Fruit fly (Drosophila melanogaster) whole organism, embryonic: ENCODE results near the gene CG9933.
A peak's percentile ranks its signal among the peaks of the same experiment; 100 is the strongest.

Experiments used
- BEAF-32 ChIP-seq: fragments of 200-800 bp; sonication (Bioruptor generic); optimal IDR thresholded peaks from 3 replicates; lab custom pipeline; 2017; ENCODE audit warnings: missing biosample characterization, missing genetic modification characterization, mild to moderate bottlenecking, moderate library complexity, missing genetic modification reagents
- Blimp-1 ChIP-seq: fragments of 200-800 bp; sonication (Bioruptor generic); optimal IDR thresholded peaks from 3 replicates; lab custom pipeline; 2018; ENCODE audit warnings: missing biosample characterization, missing genetic modification characterization, mild to moderate bottlenecking, moderate library complexity, missing genetic modification reagents
- BtbVII ChIP-seq: fragments of 200-800 bp; sonication (Bioruptor generic); optimal IDR thresholded peaks from 3 replicates; lab custom pipeline; 2017; ENCODE audit warnings: missing biosample characterization, mild to moderate bottlenecking, missing genetic modification characterization
- CG10147 ChIP-seq: fragments of 200-800 bp; sonication (Bioruptor generic); optimal IDR thresholded peaks from 2 replicates; lab custom pipeline; 2019; ENCODE audit warnings: missing biosample characterization, mild to moderate bottlenecking, missing genetic modification characterization, moderate library complexity
- CG10209 ChIP-seq: fragments of 200-800 bp; sonication (Bioruptor generic); optimal IDR thresholded peaks from 3 replicates; lab custom pipeline; 2017; ENCODE audit warnings: missing biosample characterization, mild to moderate bottlenecking, missing genetic modification characterization, missing genetic modification reagents
- CG11696 ChIP-seq: fragments of 200-800 bp; sonication (Bioruptor generic); IDR thresholded peaks from 2 replicates; pipeline ENCODE4 v1.3.6; 2022; ENCODE audit warnings: missing biosample characterization, missing genetic modification characterization
- CG12219 ChIP-seq: fragments of 200-800 bp; sonication (Bioruptor generic); optimal IDR thresholded peaks from 3 replicates; lab custom pipeline; 2018; ENCODE audit warnings: missing biosample characterization, mild to moderate bottlenecking, missing genetic modification characterization
- CG13424 ChIP-seq: fragments of 200-800 bp; sonication (Bioruptor generic); optimal IDR thresholded peaks from 2 replicates; lab custom pipeline; 2019; ENCODE audit warnings: missing biosample characterization, mild to moderate bottlenecking, missing genetic modification characterization, moderate library complexity
- CG13894 ChIP-seq: fragments of 200-800 bp; sonication (Bioruptor generic); optimal IDR thresholded peaks from 3 replicates; lab custom pipeline; 2018; ENCODE audit warnings: missing biosample characterization, mild to moderate bottlenecking, missing genetic modification characterization, moderate library complexity
- CG14014 ChIP-seq: fragments of 200-800 bp; sonication (Bioruptor generic); IDR thresholded peaks from 2 replicates; pipeline ENCODE4 v1.3.6; 2022; ENCODE audit warnings: missing biosample characterization, missing genetic modification characterization
- CG14667 ChIP-seq: fragments of 200-800 bp; sonication (Bioruptor generic); IDR thresholded peaks from 2 replicates; pipeline ENCODE4 v1.3.6; 2022; ENCODE audit warnings: missing biosample characterization, missing genetic modification characterization
- CG1602 ChIP-seq: fragments of 200-800 bp; sonication (Bioruptor generic); optimal IDR thresholded peaks from 3 replicates; lab custom pipeline; 2016; ENCODE audit warnings: missing biosample characterization, missing genetic modification characterization
- CG18599 ChIP-seq: fragments of 200-800 bp; sonication (Bioruptor generic); optimal IDR thresholded peaks from 3 replicates; lab custom pipeline; 2017; ENCODE audit warnings: missing biosample characterization, missing genetic modification characterization, mild to moderate bottlenecking, moderate library complexity, missing genetic modification reagents
- CG2120 ChIP-seq: fragments of 200-800 bp; sonication (Bioruptor generic); optimal IDR thresholded peaks from 3 replicates; lab custom pipeline; 2016; ENCODE audit warnings: missing biosample characterization, missing genetic modification characterization
- CG30403 ChIP-seq: fragments of 200-800 bp; sonication (Bioruptor generic); optimal IDR thresholded peaks from 3 replicates; lab custom pipeline; 2016; ENCODE audit warnings: missing biosample characterization, missing genetic modification characterization
- CG4820 ChIP-seq: fragments of 200-800 bp; sonication (Bioruptor generic); optimal IDR thresholded peaks from 3 replicates; lab custom pipeline; 2016; ENCODE audit warnings: missing biosample characterization, missing genetic modification characterization
- CG7839 ChIP-seq: fragments of 200-800 bp; sonication (Bioruptor generic); optimal IDR thresholded peaks from 3 replicates; lab custom pipeline; 2018; ENCODE audit warnings: missing biosample characterization, mild to moderate bottlenecking, missing genetic modification characterization, moderate library complexity
- CG8944 ChIP-seq: fragments of 200-800 bp; sonication (Bioruptor generic); optimal IDR thresholded peaks from 3 replicates; lab custom pipeline; 2016; ENCODE audit warnings: missing biosample characterization, missing genetic modification characterization
- CHES-1-like ChIP-seq: fragments of 200-800 bp; sonication (Bioruptor generic); optimal IDR thresholded peaks from 2 replicates; lab custom pipeline; 2016; ENCODE audit warnings: missing biosample characterization, missing genetic modification characterization
- Camta ChIP-seq: fragments of 200-800 bp; sonication (Bioruptor generic); optimal IDR thresholded peaks from 2 replicates; lab custom pipeline; 2016; ENCODE audit warnings: missing biosample characterization, missing genetic modification characterization
- Dfd ChIP-seq, 2 experiments: fragments of >200 bp; optimal IDR thresholded peaks; 2 replicates each; lab custom pipeline; 2017; ENCODE audit warnings: missing biosample characterization in 2 of 2, missing genetic modification characterization in 2 of 2
- Eip74EF ChIP-seq, 2 experiments: fragments of 200-800 bp in 1 of 2; fragments of >200 bp in 1 of 2; sonication (Bioruptor generic) in 1 of 2; optimal IDR thresholded peaks; 2 replicates each; lab custom pipeline; 2017 to 2019; ENCODE audit warnings: missing biosample characterization in 2 of 2, missing genetic modification characterization in 2 of 2, mild to moderate bottlenecking in 1 of 2, moderate library complexity in 1 of 2
- Nf-YC ChIP-seq: fragments of 200-800 bp; optimal IDR thresholded peaks from 3 replicates; lab custom pipeline; 2019; ENCODE audit warnings: missing biosample characterization, mild to moderate bottlenecking, missing genetic modification characterization, moderate library complexity
- Opbp ChIP-seq: fragments of 200-800 bp; sonication (Bioruptor generic); IDR thresholded peaks from 3 replicates; pipeline ENCODE4 v1.3.6; 2022; ENCODE audit warnings: missing biosample characterization, missing genetic modification characterization; ENCODE audit not compliant: partially characterized antibody
- Ptx1 ChIP-seq: fragments of 200-800 bp; sonication (Bioruptor generic); IDR thresholded peaks from 2 replicates; pipeline ENCODE4 v1.3.6; 2022; ENCODE audit warnings: missing biosample characterization, missing genetic modification characterization
- Rfx ChIP-seq: fragments of 200-800 bp; sonication (Bioruptor generic); IDR thresholded peaks from 2 replicates; pipeline ENCODE4 v1.3.6; 2022; ENCODE audit warnings: missing biosample characterization, missing genetic modification characterization
- Side ChIP-seq: fragments of 200-800 bp; sonication (Bioruptor generic); optimal IDR thresholded peaks from 2 replicates; lab custom pipeline; 2016; ENCODE audit warnings: missing biosample characterization, missing genetic modification characterization
- Taf1 ChIP-seq: fragments of 200-800 bp; sonication (Bioruptor generic); IDR thresholded peaks from 2 replicates; pipeline ENCODE4 v1.3.6; 2022; ENCODE audit warnings: missing biosample characterization, missing genetic modification characterization
- Trl ChIP-seq, 3 experiments: fragments of >200 bp in 2 of 3; fragments of 200-800 bp in 1 of 3; sonication (Bioruptor generic) in 1 of 3; optimal IDR thresholded peaks; 2 replicates in 1 of 3; 3 replicates in 2 of 3; lab custom pipeline; 2016 to 2017; ENCODE audit warnings: missing biosample characterization in 1 of 3, missing genetic modification characterization in 1 of 3
- Usf ChIP-seq: fragments of 200-800 bp; sonication (Bioruptor generic); optimal IDR thresholded peaks from 2 replicates; lab custom pipeline; 2017; ENCODE audit warnings: missing genotype, missing biosample characterization, missing genetic modification characterization
- amos ChIP-seq: fragments of 200-800 bp; sonication (Bioruptor generic); IDR thresholded peaks from 2 replicates; pipeline ENCODE4 v1.3.6; 2022; ENCODE audit warnings: missing biosample characterization, missing genetic modification characterization; ENCODE audit not compliant: partially characterized antibody
- bab2 ChIP-seq: fragments of 200-800 bp; sonication (Bioruptor generic); optimal IDR thresholded peaks from 2 replicates; lab custom pipeline; 2016; ENCODE audit warnings: missing biosample characterization, missing genetic modification characterization
- chm ChIP-seq: fragments of 200-800 bp; sonication (Bioruptor generic); IDR thresholded peaks from 2 replicates; pipeline ENCODE4 v1.3.6; 2022; ENCODE audit warnings: missing biosample characterization, missing genetic modification characterization
- crc ChIP-seq: fragments of 200-800 bp; sonication (Bioruptor generic); optimal IDR thresholded peaks from 2 replicates; lab custom pipeline; 2016; ENCODE audit warnings: missing biosample characterization, missing genetic modification characterization
- dmrt99B ChIP-seq: fragments of 200-800 bp; sonication (Bioruptor generic); optimal IDR thresholded peaks from 2 replicates; lab custom pipeline; 2018; ENCODE audit warnings: missing biosample characterization, mild to moderate bottlenecking, missing genetic modification characterization, moderate library complexity
- ems ChIP-seq: fragments of 200-800 bp; sonication (Bioruptor generic); optimal IDR thresholded peaks from 3 replicates; lab custom pipeline; 2016; ENCODE audit warnings: missing biosample characterization, missing genetic modification characterization
- ewg ChIP-seq: fragments of 200-800 bp; sonication (Bioruptor generic); optimal IDR thresholded peaks from 3 replicates; lab custom pipeline; 2017; ENCODE audit warnings: mild to moderate bottlenecking, missing biosample characterization, missing genetic modification reagents, missing genetic modification characterization
- fu2 ChIP-seq: fragments of 200-800 bp; sonication (Bioruptor generic); optimal IDR thresholded peaks from 2 replicates; lab custom pipeline; 2016; ENCODE audit warnings: missing biosample characterization, missing genetic modification characterization
- gem ChIP-seq: fragments of 200-800 bp; sonication (Bioruptor generic); optimal IDR thresholded peaks from 2 replicates; lab custom pipeline; 2019; ENCODE audit warnings: missing biosample characterization, mild to moderate bottlenecking, missing genetic modification characterization, moderate library complexity
- kay ChIP-seq: fragments of 200-800 bp; sonication (Bioruptor generic); optimal IDR thresholded peaks from 2 replicates; lab custom pipeline; 2016; ENCODE audit warnings: missing biosample characterization, missing genetic modification characterization
- lab ChIP-seq: fragments of 200-800 bp; sonication (Bioruptor generic); optimal IDR thresholded peaks from 3 replicates; lab custom pipeline; 2017; ENCODE audit warnings: missing biosample characterization, missing genetic modification characterization, mild to moderate bottlenecking, moderate library complexity, missing genetic modification reagents
- lilli ChIP-seq: fragments of 200-800 bp; sonication (Bioruptor generic); optimal IDR thresholded peaks from 3 replicates; lab custom pipeline; 2016; ENCODE audit warnings: missing biosample characterization, missing genetic modification characterization
- rib ChIP-seq: fragments of 200-800 bp; sonication (Bioruptor generic); IDR thresholded peaks from 2 replicates; pipeline ENCODE4 v1.3.6; 2022; ENCODE audit warnings: missing biosample characterization, missing genetic modification characterization
- run ChIP-seq: fragments of 200-800 bp; sonication (Bioruptor generic); optimal IDR thresholded peaks from 3 replicates; lab custom pipeline; 2018; ENCODE audit warnings: missing biosample characterization, mild to moderate bottlenecking, missing genetic modification characterization
- scrt ChIP-seq: fragments of 200-800 bp; sonication (Bioruptor generic); optimal IDR thresholded peaks from 2 replicates; lab custom pipeline; 2018; ENCODE audit warnings: missing biosample characterization, mild to moderate bottlenecking, missing genetic modification characterization, moderate library complexity
- sima ChIP-seq: fragments of 200-800 bp; sonication (Bioruptor generic); optimal IDR thresholded peaks from 2 replicates; lab custom pipeline; 2016; ENCODE audit warnings: missing biosample characterization, missing genetic modification characterization
- sisA ChIP-seq: fragments of 200-800 bp; sonication (Bioruptor generic); IDR thresholded peaks from 2 replicates; pipeline ENCODE4 v1.3.6; 2022; ENCODE audit warnings: missing biosample characterization, missing genetic modification characterization
- sug ChIP-seq: fragments of 200-800 bp; optimal IDR thresholded peaks from 2 replicates; lab custom pipeline; 2019; ENCODE audit warnings: missing biosample characterization, mild to moderate bottlenecking, missing genetic modification characterization, moderate library complexity
- usp ChIP-seq: fragments of >200 bp; optimal IDR thresholded peaks from 2 replicates; lab custom pipeline; 2017; ENCODE audit warnings: missing biosample characterization, missing genetic modification characterization
- zen ChIP-seq: fragments of 200-800 bp; sonication (Bioruptor generic); optimal IDR thresholded peaks from 3 replicates; lab custom pipeline; 2018; ENCODE audit warnings: missing biosample characterization, mild to moderate bottlenecking, missing genetic modification characterization, moderate library complexity

The CG9933 gene

DNA sequence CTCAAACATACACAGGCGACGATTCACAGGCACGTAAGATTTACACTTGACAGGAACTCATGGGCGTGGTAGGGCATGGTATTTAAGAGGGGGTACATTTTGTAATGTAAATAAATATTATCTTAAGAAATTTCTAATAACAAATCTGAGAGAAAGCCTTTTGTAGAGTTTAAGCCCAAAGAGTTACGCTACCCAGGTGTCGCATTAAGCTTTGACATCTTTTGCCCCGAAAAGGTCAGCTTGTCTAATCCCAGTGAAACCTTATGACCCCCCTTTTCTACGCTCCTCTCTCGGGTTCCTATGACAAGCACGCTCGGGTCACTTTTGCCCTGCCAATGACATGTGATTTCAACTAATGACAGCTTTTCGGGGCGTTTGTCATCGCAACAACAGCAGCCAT lies 28.0 kb upstream of the CG9933 start (continued):
- TF ChIP-seq bab2 (GFP tag; lab: Kevin White, UChicago) (no peak), Blimp-1 (GFP tag; lab: Kevin White, UChicago) (no peak), CG30403 (GFP tag; lab: Kevin White, UChicago) (no peak), fu2 (no peak), usp (GFP tag; lab: Kevin White, UChicago) (no peak), gem (peak; percentile 17), BEAF-32 (GFP tag; lab: Kevin White, UChicago) (no peak), dmrt99B (tag; lab: Kevin White, UChicago) (peak; percentile 10), lab (GFP tag; lab: Kevin White, UChicago) (peak; percentile 66), Opbp (GFP tag; lab: Robert Waterston, UW) (no peak), sug (tag; lab: Kevin White, UChicago) (peak; percentile 13), CG10209 (GFP tag; lab: Kevin White, UChicago) (no peak), Usf (GFP tag; lab: Kevin White, UChicago) (no peak), zen (tag; lab: Kevin White, UChicago) (no peak), lilli (GFP tag; lab: Kevin White, UChicago) (peak; percentile 4), ems (no peak), Nf-YC (tag; lab: Kevin White, UChicago) (no peak), Side (no peak), Taf1 (GFP tag; lab: Robert Waterston, UW) (peak; percentile 15; the same call in 1 of the 2 replicates), ewg (no peak), Eip74EF (GFP tag; optimal IDR thresholded peaks at IDR 0.05; lab: Kevin White, UChicago) (no peak), crc (GFP tag; lab: Kevin White, UChicago) (no peak), CG18599 (GFP tag; lab: Kevin White, UChicago) (peak; percentile 75), CG12219 (no peak), Trl (optimal IDR thresholded peaks at IDR 0.05; lab: Kevin White, UChicago) (no peak), Trl (GFP tag; optimal IDR thresholded peaks at IDR 0.05; lab: Kevin White, UChicago) (no peak), rib (GFP tag; lab: Robert Waterston, UW) (no peak), CG14014 (peak; percentile 32; the same call in 1 of the 2 replicates), kay (no peak), chm (no peak), Camta (GFP tag; lab: Kevin White, UChicago) (no peak), CG7839 (tag; lab: Kevin White, UChicago) (peak; percentile 24), CG10147 (GFP tag; lab: Kevin White, UChicago) (peak; percentile 14), CG14667 (GFP tag; lab: Robert Waterston, UW) (no peak), sima (no peak), Dfd (GFP tag; optimal IDR thresholded peaks at IDR 0.05; lab: Kevin White, UChicago) (no peak), CG2120 (GFP tag; lab: Kevin White, UChicago) (peak; percentile 52), amos (no peak), BtbVII (GFP tag; lab: Kevin White, UChicago) (peak; percentile 38), CG13894 (tag; lab: Kevin White, UChicago) (peak; percentile 54), run (tag; lab: Kevin White, UChicago) (no peak), scrt (GFP tag; lab: Kevin White, UChicago) (peak; percentile 7), Ptx1 (GFP tag; lab: Robert Waterston, UW) (no peak), CG11696 (GFP tag; lab: Robert Waterston, UW) (no peak), CG13424 (tag; lab: Kevin White, UChicago) (peak; percentile 1), Rfx (GFP tag; lab: Robert Waterston, UW) (0 out of 2 replicates have a peak, but pooled peaks have one; percentile 18), CG8944 (GFP tag; lab: Kevin White, UChicago) (no peak), sisA (peak; percentile 26; the same call in 1 of the 2 replicates), CG4820 (no peak), CHES-1-like (GFP tag; lab: Kevin White, UChicago) (no peak), CG1602 (no peak)
